Fruit fly (Drosophila melanogaster) whole organism, adult: ENCODE results near the gene beta-PheRS.
A peak's percentile ranks its signal among the peaks of the same experiment; 100 is the strongest.

ENCODE experiments used
- CG11617 ChIP-seq: fragments of 200-800 bp; sonication (Bioruptor generic); optimal IDR thresholded peaks from 2 replicates; lab custom pipeline; 2017; ENCODE audit warnings: mild to moderate bottlenecking, missing biosample characterization, missing genetic modification reagents, missing genetic modification characterization
- CG12768 ChIP-seq: fragments of 200-800 bp; sonication (Bioruptor generic); optimal IDR thresholded peaks from 2 replicates; lab custom pipeline; 2017; ENCODE audit warnings: missing biosample characterization, missing genetic modification characterization, mild to moderate bottlenecking, moderate library complexity, missing genetic modification reagents
- CG14711 ChIP-seq: fragments of 200-800 bp; sonication (Bioruptor generic); optimal IDR thresholded peaks from 2 replicates; lab custom pipeline; 2018; ENCODE audit warnings: missing biosample characterization, mild to moderate bottlenecking, missing genetic modification characterization, moderate library complexity
- CG1620 ChIP-seq: fragments of 200-800 bp; sonication (Bioruptor generic); optimal IDR thresholded peaks from 2 replicates; lab custom pipeline; 2016; ENCODE audit warnings: missing biosample characterization, missing genetic modification characterization
- CG33017 ChIP-seq: fragments of 200-800 bp; sonication (Bioruptor generic); optimal IDR thresholded peaks from 2 replicates; lab custom pipeline; 2018; ENCODE audit warnings: missing biosample characterization, mild to moderate bottlenecking, missing genetic modification characterization, moderate library complexity
- CG5204 ChIP-seq: fragments of 200-800 bp; sonication (Bioruptor generic); optimal IDR thresholded peaks from 2 replicates; lab custom pipeline; 2016; ENCODE audit warnings: missing biosample characterization, missing genetic modification characterization
- CG7045 ChIP-seq: fragments of 200-800 bp; sonication (Bioruptor generic); optimal IDR thresholded peaks from 2 replicates; lab custom pipeline; 2017; ENCODE audit warnings: missing biosample characterization, mild to moderate bottlenecking, missing genetic modification characterization
- CG7101 ChIP-seq: fragments of 200-800 bp; sonication (Bioruptor generic); optimal IDR thresholded peaks from 2 replicates; lab custom pipeline; 2018; ENCODE audit warnings: missing biosample characterization, mild to moderate bottlenecking, missing genetic modification characterization, moderate library complexity
- Clk ChIP-seq: fragments of 200-800 bp; sonication (Bioruptor generic); optimal IDR thresholded peaks from 2 replicates; lab custom pipeline; 2017; ENCODE audit warnings: missing biosample characterization, missing genetic modification characterization
- Crg-1 ChIP-seq: fragments of 200-800 bp; sonication (Bioruptor generic); optimal IDR thresholded peaks from 2 replicates; lab custom pipeline; 2016; ENCODE audit warnings: missing biosample characterization, missing genetic modification characterization
- Hr96 ChIP-seq: fragments of 200-800 bp; sonication (Bioruptor generic); optimal IDR thresholded peaks from 2 replicates; lab custom pipeline; 2016; ENCODE audit warnings: missing biosample characterization, missing genetic modification characterization
- Mnt ChIP-seq: fragments of 200-800 bp; sonication (Bioruptor generic); optimal IDR thresholded peaks from 2 replicates; lab custom pipeline; 2016; ENCODE audit warnings: missing biosample characterization, mild to moderate bottlenecking, missing genetic modification characterization
- bab1 ChIP-seq: fragments of 200-800 bp; sonication (Bioruptor generic); optimal IDR thresholded peaks from 3 replicates; lab custom pipeline; 2019; ENCODE audit warnings: missing biosample characterization, mild to moderate bottlenecking, missing genetic modification characterization, moderate library complexity
- cic ChIP-seq: fragments of 200-800 bp; sonication (Bioruptor generic); optimal IDR thresholded peaks from 2 replicates; lab custom pipeline; 2017; ENCODE audit warnings: missing biosample characterization, mild to moderate bottlenecking, missing genetic modification characterization, moderate library complexity
- cnc ChIP-seq, 2 experiments: fragments of >200 bp; optimal IDR thresholded peaks; 2 replicates each; lab custom pipeline; 2017
- kay ChIP-seq: fragments of 200-800 bp; sonication (Bioruptor generic); peaks from one replicate; lab custom pipeline; 2016; ENCODE audit warnings: missing biosample characterization, missing genetic modification characterization, borderline replicate concordance
- ovo ChIP-seq: fragments of 200-800 bp; sonication (Bioruptor generic); optimal IDR thresholded peaks from 2 replicates; lab custom pipeline; 2016; ENCODE audit warnings: missing biosample characterization, missing genetic modification characterization
- pad ChIP-seq: fragments of 200-800 bp; sonication (Bioruptor generic); optimal IDR thresholded peaks from 3 replicates; lab custom pipeline; 2017; ENCODE audit warnings: missing biosample characterization, missing genetic modification characterization, mild to moderate bottlenecking, moderate library complexity, missing genetic modification reagents
- tj ChIP-seq: fragments of 200-800 bp; sonication (Bioruptor generic); optimal IDR thresholded peaks from 3 replicates; lab custom pipeline; 2017; ENCODE audit warnings: missing biosample characterization, mild to moderate bottlenecking, missing genetic modification characterization, moderate library complexity
- toe ChIP-seq: fragments of 200-800 bp; sonication (Bioruptor generic); optimal IDR thresholded peaks from 2 replicates; lab custom pipeline; 2016; ENCODE audit warnings: missing biosample characterization, missing genetic modification characterization

Gene beta-PheRS

DNA sequence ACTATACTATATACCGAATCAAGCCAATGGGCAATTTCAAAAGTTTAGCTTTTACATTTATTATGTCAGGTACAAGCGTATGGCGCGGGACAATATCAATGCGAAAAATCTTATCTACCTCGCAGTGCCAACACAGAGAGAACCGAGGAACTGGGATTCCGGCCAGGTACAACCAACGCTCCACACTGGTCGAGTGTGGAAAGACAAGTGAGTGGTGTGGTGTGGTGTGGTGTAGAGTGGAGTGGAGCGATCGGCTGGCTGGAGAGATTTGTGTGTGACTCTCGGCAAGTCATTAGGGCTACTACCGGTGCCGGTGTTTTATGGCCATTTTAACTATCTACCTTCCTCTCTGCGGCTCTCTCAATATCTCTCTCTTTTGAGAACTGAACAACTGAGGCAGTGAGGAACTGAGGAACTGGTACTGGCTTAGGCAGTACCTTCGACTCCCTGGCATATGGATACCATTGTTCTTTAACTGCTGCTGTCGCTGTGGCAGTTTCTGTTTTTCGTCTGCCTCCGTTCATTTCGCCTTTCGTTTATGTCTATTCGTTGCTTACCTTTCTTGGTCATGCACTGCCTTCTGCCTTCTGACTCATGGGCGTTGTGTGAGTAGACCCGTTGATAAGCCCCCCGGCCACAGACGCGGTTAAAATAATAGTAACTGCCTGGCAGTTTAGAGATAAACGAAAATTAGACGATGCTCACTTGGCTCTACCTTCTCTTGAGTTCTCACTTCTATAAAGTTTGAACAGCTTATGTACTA lies 7.0 kb upstream of the beta-PheRS start:
- TF ChIP-seq Hr96 (peak; percentile 91), cnc (optimal IDR thresholded peaks at IDR 0.05; lab: Kevin White, UChicago) (no peak), pad (GFP tag; lab: Kevin White, UChicago) (no peak), kay (peak; percentile 84), CG1620 (peak; percentile 62), Crg-1 (GFP tag; lab: Kevin White, UChicago) (peak; percentile 80), CG33017 (tag; lab: Kevin White, UChicago) (peak; percentile 97), tj (GFP tag; lab: Kevin White, UChicago) (peak; percentile 74), CG7101 (tag; lab: Kevin White, UChicago) (peak; percentile 97), toe (peak; percentile 83), ovo (peak; percentile 53), cic (GFP tag; lab: Kevin White, UChicago) (peak; percentile 55), Mnt (GFP tag; lab: Kevin White, UChicago) (peak; percentile 69), CG14711 (tag; lab: Kevin White, UChicago) (peak; percentile 93), CG11617 (GFP tag; lab: Kevin White, UChicago) (peak; percentile 89), CG7045 (peak; percentile 94), Clk (GFP tag; lab: Kevin White, UChicago) (peak; percentile 94), CG5204 (GFP tag; lab: Kevin White, UChicago) (peak; percentile 91), bab1 (peak; percentile 94), CG12768 (GFP tag; lab: Kevin White, UChicago) (peak; percentile 95)

DNA sequence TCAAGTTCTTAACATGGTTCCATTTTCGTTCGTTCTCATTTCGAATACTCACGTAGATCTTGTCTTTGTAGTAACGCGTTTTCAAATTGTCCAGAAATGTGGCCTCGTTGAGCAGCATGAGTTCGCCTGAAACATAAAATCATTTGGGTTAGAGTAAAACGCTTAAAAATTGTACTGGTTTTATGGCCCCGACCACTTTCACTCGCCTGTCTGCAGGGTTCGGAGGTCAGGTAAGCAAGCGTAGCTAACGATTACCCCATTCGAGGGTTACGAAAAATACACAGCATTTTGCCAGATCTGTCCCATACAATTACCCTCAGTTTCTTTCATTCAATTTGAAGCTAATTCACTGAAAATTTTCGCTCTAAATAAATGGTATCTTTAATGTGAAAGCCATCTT lies 5.9 kb upstream of the beta-PheRS start:
- TF ChIP-seq Mnt (GFP tag; lab: Kevin White, UChicago) (no peak), cic (GFP tag; lab: Kevin White, UChicago) (no peak), CG1620 (no peak), CG33017 (tag; lab: Kevin White, UChicago) (no peak), Hr96 (no peak), tj (GFP tag; lab: Kevin White, UChicago) (no peak), CG7045 (no peak), CG7101 (tag; lab: Kevin White, UChicago) (no peak), toe (no peak), cnc (optimal IDR thresholded peaks at IDR 0.05; lab: Kevin White, UChicago) (no peak), pad (GFP tag; lab: Kevin White, UChicago) (no peak), CG5204 (GFP tag; lab: Kevin White, UChicago) (no peak), ovo (no peak), CG11617 (GFP tag; lab: Kevin White, UChicago) (no peak), CG12768 (GFP tag; lab: Kevin White, UChicago) (no peak)

DNA sequence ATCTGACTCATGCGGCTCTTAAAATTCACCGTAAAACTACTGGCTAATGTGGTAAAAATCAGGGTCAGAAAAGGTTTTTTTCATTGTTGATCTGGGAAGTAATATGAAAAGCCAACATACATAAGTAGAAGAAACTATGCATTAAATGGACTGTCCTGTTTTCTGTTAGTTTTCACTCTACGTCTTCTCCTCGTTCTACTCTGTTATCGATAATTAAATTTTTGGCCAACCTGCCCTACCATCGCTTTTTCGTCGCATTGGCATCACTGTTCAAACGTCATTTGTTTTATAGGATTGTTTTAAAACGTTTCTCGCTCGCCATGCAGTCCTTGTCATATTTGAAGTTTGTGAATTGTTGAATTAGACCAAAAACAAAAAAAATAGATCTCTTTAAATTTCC lies 17.8 kb downstream of the beta-PheRS start:
- TF ChIP-seq CG5204 (GFP tag; lab: Kevin White, UChicago) (no peak), toe (no peak)

DNA sequence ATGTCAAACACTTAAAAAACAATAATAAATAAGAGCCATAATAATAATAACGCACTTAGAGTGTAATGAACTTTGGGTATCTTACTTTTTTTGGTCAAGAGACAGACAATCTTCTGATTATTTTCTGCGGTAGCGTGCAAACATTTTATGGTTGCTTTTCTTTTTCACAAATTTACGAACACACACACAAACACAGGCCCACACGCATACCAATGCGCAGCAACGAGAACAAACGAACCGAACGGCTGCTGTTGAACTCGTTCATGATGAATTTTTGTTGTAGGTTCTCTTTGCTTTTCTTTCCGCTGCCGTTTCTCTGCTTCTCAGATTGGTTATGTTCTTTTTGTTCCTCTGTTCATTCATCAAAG lies 18.3 kb downstream of the beta-PheRS start:
- TF ChIP-seq CG7101 (tag; lab: Kevin White, UChicago) (no peak), CG11617 (GFP tag; lab: Kevin White, UChicago) (no peak), cnc (optimal IDR thresholded peaks at IDR 0.05; lab: Kevin White, UChicago) (no peak), CG12768 (GFP tag; lab: Kevin White, UChicago) (no peak), CG14711 (tag; lab: Kevin White, UChicago) (no peak), CG7045 (no peak), CG33017 (tag; lab: Kevin White, UChicago) (no peak), tj (GFP tag; lab: Kevin White, UChicago) (no peak), CG1620 (no peak)

DNA sequence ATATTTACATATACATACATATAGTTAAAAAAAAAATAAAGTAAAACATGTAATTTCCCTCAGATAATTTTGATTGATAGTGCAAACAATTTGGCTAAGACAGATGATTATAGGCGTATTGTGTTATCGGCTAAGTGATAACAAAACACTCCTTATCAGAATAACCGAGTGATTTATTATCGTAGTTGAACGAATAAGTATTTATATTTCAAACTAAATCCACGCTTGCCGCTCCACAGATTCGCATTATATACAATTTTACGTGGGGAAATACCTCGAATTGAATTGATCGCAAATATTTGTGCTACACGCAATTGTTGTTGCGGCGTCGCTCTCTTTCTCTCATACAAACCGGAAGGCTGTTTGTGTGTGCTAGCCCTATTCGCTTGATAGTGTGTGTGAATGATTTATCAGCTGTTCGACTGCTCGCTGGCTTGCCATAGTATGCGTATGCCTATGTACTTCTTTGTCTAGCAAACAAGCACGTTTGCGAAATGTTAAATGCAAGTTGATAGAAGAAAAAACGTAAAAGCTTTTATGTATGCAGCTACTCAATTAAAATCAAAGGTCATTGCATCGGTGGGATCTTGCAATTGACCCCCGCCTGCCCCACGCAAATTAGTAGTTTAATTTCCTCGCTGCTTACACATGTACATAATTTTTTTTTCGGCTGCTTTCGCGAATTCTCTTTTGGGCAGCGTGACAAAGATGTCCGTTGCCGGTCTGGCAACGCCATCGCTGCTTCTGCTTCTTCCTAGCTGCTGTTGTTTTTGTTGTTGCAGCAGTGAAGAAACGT lies 18.9 kb downstream of the beta-PheRS start:
- TF ChIP-seq Mnt (GFP tag; lab: Kevin White, UChicago) (peak; percentile 27), tj (GFP tag; lab: Kevin White, UChicago) (peak; percentile 6), CG1620 (no peak), kay (no peak), CG5204 (GFP tag; lab: Kevin White, UChicago) (no peak), Hr96 (no peak), CG7045 (peak; percentile 16), cic (GFP tag; lab: Kevin White, UChicago) (peak; percentile 88), CG11617 (GFP tag; lab: Kevin White, UChicago) (peak; percentile 27), toe (no peak)

DNA sequence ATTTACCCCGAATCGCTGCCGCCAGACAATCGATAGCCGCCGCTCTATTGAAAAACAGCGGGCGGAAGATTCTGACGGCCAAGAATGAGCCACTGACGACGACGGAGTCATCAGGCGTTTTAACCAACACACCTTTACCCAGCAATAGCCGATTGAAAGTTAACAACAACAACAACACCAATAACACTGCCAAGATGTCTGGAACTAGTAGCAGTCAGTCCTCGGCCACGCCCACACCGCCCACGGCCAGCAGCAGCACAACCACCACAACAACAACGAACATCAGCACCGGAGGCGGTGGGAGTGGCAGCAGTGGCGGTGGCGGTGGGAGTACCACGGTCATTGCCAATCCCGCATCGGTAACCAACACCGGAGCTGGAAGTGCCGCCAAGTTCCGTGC lies 20.6 kb downstream of the beta-PheRS start:
- TF ChIP-seq Crg-1 (GFP tag; lab: Kevin White, UChicago) (no peak), tj (GFP tag; lab: Kevin White, UChicago) (no peak), cnc (optimal IDR thresholded peaks at IDR 0.05; lab: Kevin White, UChicago) (no peak), CG12768 (GFP tag; lab: Kevin White, UChicago) (no peak), Mnt (GFP tag; lab: Kevin White, UChicago) (no peak), CG33017 (tag; lab: Kevin White, UChicago) (no peak), CG14711 (tag; lab: Kevin White, UChicago) (no peak), kay (no peak), CG1620 (no peak), CG11617 (GFP tag; lab: Kevin White, UChicago) (no peak), CG5204 (GFP tag; lab: Kevin White, UChicago) (no peak), CG7045 (no peak), pad (GFP tag; lab: Kevin White, UChicago) (no peak)
